Worm (Caenorhabditis elegans) whole organism, L2 larva: Measurements from ENCODE around the gene fbxc-20.

ENCODE experiments used
- C34F6.9 ChIP-seq: fragments of 150-350 bp; optimal IDR thresholded peaks from 2 replicates; lab custom pipeline; 2014; ENCODE audit warnings: missing biosample characterization, missing genetic modification characterization
- F13H6.1 ChIP-seq: sonication (generic microtip); optimal IDR thresholded peaks from 2 replicates; lab custom pipeline; 2016; ENCODE audit warnings: missing genetic modification characterization, missing compliant biosample characterization
- Y55F3AM.14 ChIP-seq: fragments of 200-800 bp; sonication (Bioruptor generic); optimal IDR thresholded peaks from 2 replicates; lab custom pipeline; 2018; ENCODE audit warnings: mild to moderate bottlenecking, missing genetic modification characterization, missing compliant biosample characterization
- ZK546.5 ChIP-seq: sonication (generic microtip); optimal IDR thresholded peaks from 2 replicates; lab custom pipeline; 2017; ENCODE audit warnings: missing biosample characterization, missing genetic modification characterization
- blmp-1 ChIP-seq: sonication (generic microtip); optimal IDR thresholded peaks from 2 replicates; lab custom pipeline; 2017; ENCODE audit warnings: missing genetic modification characterization, mild to moderate bottlenecking, missing compliant biosample characterization, antibody characterized with exemption, moderate library complexity; ENCODE audit not compliant: insufficient read depth
- ceh-82 ChIP-seq: fragments of 150-350 bp; optimal IDR thresholded peaks from 2 replicates; lab custom pipeline; 2014; ENCODE audit warnings: missing biosample characterization, missing genetic modification characterization
- crh-2 ChIP-seq: sonication (generic microtip); optimal IDR thresholded peaks from 2 replicates; lab custom pipeline; 2017; ENCODE audit warnings: missing biosample characterization, missing genetic modification characterization
- egl-27 ChIP-seq: sonication (generic microtip); optimal IDR thresholded peaks from 3 replicates; lab custom pipeline; 2017; ENCODE audit warnings: missing biosample characterization, missing genetic modification reagents, missing genetic modification characterization
- fos-1 ChIP-seq: fragments of 150-350 bp; optimal IDR thresholded peaks from 2 replicates; lab custom pipeline; 2014; ENCODE audit warnings: missing biosample characterization, missing genetic modification characterization
- gmeb-1 ChIP-seq: fragments of 150-350 bp; optimal IDR thresholded peaks from 2 replicates; lab custom pipeline; 2014; ENCODE audit warnings: missing biosample characterization, missing genetic modification characterization
- lin-39 ChIP-seq: fragments of 150-350 bp; optimal IDR thresholded peaks from 2 replicates; lab custom pipeline; 2014; ENCODE audit warnings: missing biosample characterization, missing genetic modification reagents, missing genetic modification characterization
- lsy-2 ChIP-seq, 2 experiments: fragments of 150-350 bp in 1 of 2; sonication (generic microtip) in 1 of 2; optimal IDR thresholded peaks; 2 replicates each; lab custom pipeline; 2014 to 2017; ENCODE audit warnings: missing biosample characterization in 2 of 2, missing genetic modification characterization in 2 of 2
- mab-5 ChIP-seq: fragments of 150-350 bp; optimal IDR thresholded peaks from 2 replicates; lab custom pipeline; 2014; ENCODE audit warnings: missing biosample characterization, missing genetic modification characterization
- nhr-10 ChIP-seq: sonication (generic microtip); optimal IDR thresholded peaks from 2 replicates; lab custom pipeline; 2017; ENCODE audit warnings: missing biosample characterization, missing genetic modification characterization
- nhr-11 ChIP-seq: fragments of 150-350 bp; optimal IDR thresholded peaks from 2 replicates; lab custom pipeline; 2014; ENCODE audit warnings: missing biosample characterization, missing genetic modification characterization
- nhr-129 ChIP-seq: fragments of 150-350 bp; optimal IDR thresholded peaks from 2 replicates; lab custom pipeline; 2014; ENCODE audit warnings: missing biosample characterization, missing genetic modification characterization
- nhr-21 ChIP-seq: fragments of 150-350 bp; optimal IDR thresholded peaks from 2 replicates; lab custom pipeline; 2014; ENCODE audit warnings: missing biosample characterization, missing genetic modification characterization
- nhr-23 ChIP-seq: fragments of 150-350 bp; optimal IDR thresholded peaks from 2 replicates; lab custom pipeline; 2014; ENCODE audit warnings: missing biosample characterization, missing genetic modification reagents, missing genetic modification characterization
- nhr-237 ChIP-seq: fragments of 150-350 bp; optimal IDR thresholded peaks from 2 replicates; lab custom pipeline; 2014; ENCODE audit warnings: missing biosample characterization, missing genetic modification characterization
- nhr-25 ChIP-seq: fragments of 150-350 bp; sonication (generic microtip); optimal IDR thresholded peaks from 3 replicates; lab custom pipeline; 2014; ENCODE audit warnings: missing biosample characterization, missing genetic modification characterization
- nhr-6 ChIP-seq: fragments of 150-350 bp; optimal IDR thresholded peaks from 2 replicates; lab custom pipeline; 2014; ENCODE audit warnings: missing biosample characterization, missing genetic modification characterization
- nhr-77 ChIP-seq: fragments of 150-350 bp; optimal IDR thresholded peaks from 2 replicates; lab custom pipeline; 2014; ENCODE audit warnings: missing biosample characterization, missing genetic modification characterization
- peb-1 ChIP-seq: fragments of 150-350 bp; optimal IDR thresholded peaks from 2 replicates; lab custom pipeline; 2014; ENCODE audit warnings: missing biosample characterization, missing genetic modification characterization
- skn-1 ChIP-seq: sonication (generic microtip); optimal IDR thresholded peaks from 2 replicates; lab custom pipeline; 2017; ENCODE audit warnings: missing biosample characterization, missing genetic modification characterization
- sma-3 ChIP-seq: sonication (generic microtip); optimal IDR thresholded peaks from 2 replicates; lab custom pipeline; 2016; ENCODE audit warnings: missing genetic modification reagents, missing genetic modification characterization, missing compliant biosample characterization
- unc-55 ChIP-seq: fragments of 150-350 bp; sonication (generic microtip); optimal IDR thresholded peaks from 3 replicates; lab custom pipeline; 2014; ENCODE audit warnings: missing biosample characterization, missing genetic modification reagents, missing genetic modification characterization
- unc-62 ChIP-seq: fragments of 150-350 bp; optimal IDR thresholded peaks from 2 replicates; lab custom pipeline; 2014; ENCODE audit warnings: missing biosample characterization, missing genetic modification reagents, missing genetic modification characterization
- zag-1 ChIP-seq: fragments of 150-350 bp; optimal IDR thresholded peaks from 2 replicates; lab custom pipeline; 2014; ENCODE audit warnings: missing biosample characterization, missing genetic modification characterization
- ztf-1 ChIP-seq: fragments of 200-800 bp; sonication (Bioruptor generic); conservative IDR thresholded peaks from 2 replicates; pipeline ENCODE4 v1.3.6; 2022; ENCODE audit warnings: missing genetic modification characterization, missing compliant biosample characterization
- ztf-11 ChIP-seq: sonication (generic microtip); optimal IDR thresholded peaks from 2 replicates; lab custom pipeline; 2017; ENCODE audit warnings: missing biosample characterization, missing genetic modification characterization

fbxc-20 gene

DNA sequence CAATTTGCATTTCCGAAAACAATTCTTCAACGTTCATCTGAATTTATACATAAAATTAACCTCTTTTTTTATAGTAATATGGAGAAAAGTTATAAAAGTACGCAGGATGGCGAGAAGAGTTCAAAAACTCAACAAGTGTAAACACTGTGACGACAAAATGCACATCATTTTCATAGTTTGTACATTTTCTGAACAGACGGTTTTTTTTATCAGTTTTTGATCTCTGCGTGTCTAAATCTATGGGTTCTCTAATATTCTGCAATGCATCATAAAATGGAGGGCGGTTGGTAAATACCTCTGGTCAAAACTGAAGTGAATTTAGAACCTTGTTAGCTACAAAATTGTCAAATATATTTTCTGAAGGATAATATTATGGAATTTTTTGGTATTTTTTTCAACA lies 3.5 kb upstream of the fbxc-20 start, which contains the start of gene fbxa-4:
Gene fbxa-4 (minus strand): TSS at position 93 of the 400 bp plus-strand sequence.
- TF ChIP-seq fos-1 (peak; percentile 37), crh-2 (tag; lab: Kevin White, UChicago) (peak; percentile 5), zag-1 (no peak), nhr-11 (tag; lab: Kevin White, UChicago) (no peak), gmeb-1 (tag; lab: Kevin White, UChicago) (peak; percentile 6), F13H6.1 (tag; lab: Kevin White, UChicago) (no peak), ztf-1 (GFP tag; lab: Robert Waterston, UW) (no peak)

DNA sequence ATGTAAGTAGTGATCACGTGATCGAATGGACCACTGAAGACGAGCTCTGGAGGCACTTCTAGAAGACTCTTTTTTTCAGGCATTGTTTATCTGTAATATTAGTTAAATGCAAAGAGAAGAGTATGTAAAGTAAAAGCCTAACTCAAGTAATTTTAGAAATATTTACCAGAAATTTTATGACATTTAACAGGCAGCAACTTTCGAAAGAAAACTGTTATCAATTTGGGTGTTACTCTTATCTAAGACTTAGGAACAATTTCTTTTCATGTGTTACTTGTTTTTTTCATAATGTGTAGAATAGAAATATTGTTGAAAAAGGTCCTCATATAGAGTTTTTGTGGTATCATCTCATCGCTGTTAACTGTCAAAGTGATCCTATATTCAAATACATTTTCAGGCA lies 1.0 kb upstream of the fbxc-20 start, which contains the start of the genes F42G2.5 and F42G2.7:
Gene F42G2.5 (minus strand): TSS at position 101 of the 400 bp plus-strand sequence.
Gene F42G2.7 (plus strand): TSS at position 270 of the 400 bp plus-strand sequence.
- TF ChIP-seq gmeb-1 (tag; lab: Kevin White, UChicago), result peak; percentile 5
- TF ChIP-seq ZK546.5 (tag; lab: Kevin White, UChicago), result no peak
- TF ChIP-seq fos-1, result peak; percentile 32
- TF ChIP-seq, all 48 proteins: peak for 2

DNA sequence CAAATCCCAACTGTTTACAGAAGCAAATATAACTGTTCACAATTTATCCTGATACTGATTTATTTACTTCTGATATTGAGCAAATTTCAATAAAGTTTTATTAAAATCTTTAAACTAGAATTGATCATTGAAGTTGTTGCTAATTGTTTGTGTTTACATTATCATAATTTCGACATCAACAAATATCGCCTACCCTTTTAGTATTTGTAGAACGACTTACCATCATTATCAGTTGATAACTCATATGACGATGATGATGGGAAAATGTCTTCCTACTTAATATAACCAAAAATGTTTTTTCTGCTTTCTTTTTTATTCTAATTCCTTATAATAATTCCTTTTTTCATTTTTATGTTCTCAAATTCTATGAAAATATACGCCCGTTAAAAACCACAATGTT lies 1.7 kb downstream of the fbxc-20 start:
- TF ChIP-seq nhr-77 (tag; lab: Kevin White, UChicago) (no peak), nhr-129 (tag; lab: Kevin White, UChicago) (peak; percentile 76), crh-2 (tag; lab: Kevin White, UChicago) (peak; percentile 2), Y55F3AM.14 (GFP tag; lab: Kevin White, UChicago) (no peak), gmeb-1 (tag; lab: Kevin White, UChicago) (peak; percentile 1), fos-1 (peak; percentile 38), nhr-6 (tag; lab: Kevin White, UChicago) (no peak), mab-5 (no peak)

DNA sequence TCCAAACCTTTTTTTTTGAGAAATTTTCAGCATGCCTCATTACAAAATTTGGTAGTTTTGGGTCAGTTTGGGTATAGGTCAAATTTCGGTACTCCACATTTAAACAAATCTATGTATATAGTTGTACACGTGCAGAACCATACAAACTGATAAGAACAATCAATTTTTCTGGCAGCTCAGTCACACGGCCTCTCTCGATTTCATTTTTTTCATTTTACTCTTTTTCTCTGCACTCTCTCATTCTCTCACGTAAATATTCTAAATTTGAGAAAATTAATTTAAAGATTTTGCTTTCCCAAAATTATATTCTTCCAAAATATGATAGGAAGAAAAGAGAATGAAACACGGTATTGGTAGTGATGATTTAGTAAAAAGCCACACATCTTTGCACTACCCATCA lies 2.2 kb downstream of the fbxc-20 start:
- TF ChIP-seq unc-62 (GFP tag; lab: Kevin White, UChicago) (no peak), F13H6.1 (tag; lab: Kevin White, UChicago) (no peak), nhr-11 (tag; lab: Kevin White, UChicago) (no peak), nhr-23 (tag; lab: Kevin White, UChicago) (no peak), egl-27 (tag; lab: Kevin White, UChicago) (no peak), lin-39 (tag; lab: Kevin White, UChicago) (no peak), nhr-21 (tag; lab: Kevin White, UChicago) (no peak), mab-5 (no peak), zag-1 (no peak), crh-2 (tag; lab: Kevin White, UChicago) (no peak), lsy-2 (tag; optimal IDR thresholded peaks at IDR 0.05; lab: Kevin White, UChicago) (no peak)
- TF ChIP-seq, all 48 proteins: peak for 0

DNA sequence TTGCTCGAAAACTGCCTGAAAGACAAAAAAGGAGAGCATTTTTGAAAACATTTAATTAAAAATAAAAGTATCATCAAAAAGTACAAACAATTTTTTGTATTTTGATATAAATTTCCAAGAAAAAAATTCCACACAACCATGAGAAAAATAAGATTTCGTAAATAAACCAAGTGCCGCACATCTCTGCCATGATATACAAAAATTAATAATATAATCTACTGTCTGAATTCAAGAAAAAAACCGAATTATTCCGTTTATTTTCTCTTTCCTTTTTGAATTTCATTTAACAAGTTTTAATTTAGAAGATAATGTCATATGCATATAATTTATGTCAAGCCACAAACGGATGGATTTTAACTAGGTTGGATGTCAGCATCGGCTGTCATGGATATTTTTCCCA lies 3.0 kb downstream of the fbxc-20 start, which contains the start of gene F42G2.2:
Gene F42G2.2 (plus strand): TSS at position 301 of the 400 bp plus-strand sequence.
- TF ChIP-seq blmp-1 (tag; lab: Kevin White, UChicago) (no peak), ztf-1 (GFP tag; lab: Robert Waterston, UW) (no peak), ZK546.5 (tag; lab: Kevin White, UChicago) (no peak), nhr-11 (tag; lab: Kevin White, UChicago) (no peak), peb-1 (no peak), unc-55 (GFP tag; lab: Kevin White, UChicago) (no peak), nhr-10 (no peak), sma-3 (no peak), nhr-25 (tag; lab: Kevin White, UChicago) (no peak), lin-39 (tag; lab: Kevin White, UChicago) (no peak), C34F6.9 (tag; lab: Kevin White, UChicago) (no peak), mab-5 (no peak)

DNA sequence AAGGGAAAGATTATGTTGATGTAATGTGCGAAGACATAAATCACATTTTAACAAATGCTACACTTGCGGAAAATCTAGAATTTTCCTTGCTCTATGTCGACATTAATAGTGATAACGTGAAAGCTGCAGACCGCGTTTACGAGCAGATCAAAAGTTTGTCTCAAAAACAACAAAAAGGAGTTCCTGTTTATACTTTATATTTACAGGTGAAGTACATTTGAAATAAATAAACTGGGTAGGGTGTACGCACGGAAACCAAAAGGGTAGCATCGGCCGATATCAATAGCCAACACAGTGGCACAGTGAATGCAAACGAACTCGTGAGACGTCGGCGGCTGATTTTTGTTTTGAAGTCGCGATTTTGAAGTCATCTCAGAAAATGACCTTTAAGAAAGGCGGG lies 3.5 kb downstream of the fbxc-20 start:
- TF ChIP-seq nhr-21 (tag; lab: Kevin White, UChicago) (no peak), sma-3 (no peak), ceh-82 (tag; lab: Kevin White, UChicago) (no peak), nhr-237 (tag; lab: Kevin White, UChicago) (no peak), gmeb-1 (tag; lab: Kevin White, UChicago) (no peak), ztf-11 (tag; lab: Kevin White, UChicago) (no peak), mab-5 (no peak), skn-1 (tag; lab: Kevin White, UChicago) (no peak)
